Worm (Caenorhabditis elegans): ENCODE measurements around the gene Y48A6B.9.

DNA sequence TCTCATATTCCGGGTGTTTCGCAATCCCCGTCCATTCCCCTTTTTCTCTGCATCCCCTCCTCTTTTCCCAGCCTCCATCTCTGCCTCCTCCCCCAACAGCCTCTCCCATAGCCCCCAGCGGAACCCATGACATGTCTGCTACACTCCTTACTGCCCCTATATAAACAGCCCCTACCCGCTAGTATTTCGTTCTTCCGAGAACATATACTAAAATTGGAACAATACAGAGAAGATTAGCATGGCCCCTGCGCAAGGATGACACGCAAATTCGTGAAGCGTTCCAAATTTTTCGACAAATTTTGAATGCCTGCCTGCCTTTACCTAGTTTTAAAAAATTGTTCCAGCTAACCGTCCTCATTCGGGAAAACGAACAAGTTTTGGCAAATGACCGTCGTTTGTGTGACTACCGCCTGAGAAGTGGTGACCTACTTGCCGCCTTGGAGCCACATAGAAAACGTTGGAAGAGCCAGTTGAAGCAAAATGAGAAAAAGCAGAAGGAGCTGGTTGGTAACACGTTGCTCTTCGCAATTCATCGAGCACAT lies 43.4 kb upstream of the Y48A6B.9 start:
- peak; percentile 31 for TF ChIP-seq nhr-67 (tag; optimal IDR thresholded peaks at IDR 0.05)
- peak; percentile 87 for TF ChIP-seq ztf-4 (tag; optimal IDR thresholded peaks at IDR 0.05)
- TF ChIP-seq lin-39 (tag; optimal IDR thresholded peaks at IDR 0.05) = peak; percentile 92
- peak; percentile 100 for TF ChIP-seq snpc-4 (tag; optimal IDR thresholded peaks at IDR 0.05)
- TF ChIP-seq elt-2 (tag; optimal IDR thresholded peaks at IDR 0.05) = peak; percentile 68
- TF ChIP-seq nhr-28 (tag; optimal IDR thresholded peaks at IDR 0.05) = no peak
